Worm (Caenorhabditis elegans) whole organism, L2 larva: ENCODE results near the gene pah-1.

Experiments used
- Y55F3AM.14 ChIP-seq: fragments of 200-800 bp; sonication (Bioruptor generic); optimal IDR thresholded peaks from 2 replicates; lab custom pipeline; 2018; ENCODE audit warnings: mild to moderate bottlenecking, missing genetic modification characterization, missing compliant biosample characterization
- ZK546.5 ChIP-seq: sonication (generic microtip); optimal IDR thresholded peaks from 2 replicates; lab custom pipeline; 2017; ENCODE audit warnings: missing biosample characterization, missing genetic modification characterization
- ama-1 ChIP-seq: fragments of 150-350 bp; optimal IDR thresholded peaks from 2 replicates; lab custom pipeline; 2018; ENCODE audit warnings: inconsistent platforms
- ceh-16 ChIP-seq: fragments of 150-350 bp; optimal IDR thresholded peaks from 2 replicates; lab custom pipeline; 2014; ENCODE audit warnings: missing biosample characterization, missing genetic modification characterization
- ceh-82 ChIP-seq: fragments of 150-350 bp; optimal IDR thresholded peaks from 2 replicates; lab custom pipeline; 2014; ENCODE audit warnings: missing biosample characterization, missing genetic modification characterization
- crh-2 ChIP-seq: sonication (generic microtip); optimal IDR thresholded peaks from 2 replicates; lab custom pipeline; 2017; ENCODE audit warnings: missing biosample characterization, missing genetic modification characterization
- dmd-4 ChIP-seq: sonication (generic microtip); optimal IDR thresholded peaks from 2 replicates; lab custom pipeline; 2017; ENCODE audit warnings: missing biosample characterization, missing genetic modification characterization
- egl-27 ChIP-seq: sonication (generic microtip); optimal IDR thresholded peaks from 3 replicates; lab custom pipeline; 2017; ENCODE audit warnings: missing biosample characterization, missing genetic modification reagents, missing genetic modification characterization
- elt-1 ChIP-seq: fragments of 150-350 bp; optimal IDR thresholded peaks from 2 replicates; lab custom pipeline; 2014; ENCODE audit warnings: missing biosample characterization, missing genetic modification characterization
- lin-13 ChIP-seq: fragments of 150-350 bp; optimal IDR thresholded peaks from 2 replicates; lab custom pipeline; 2014; ENCODE audit warnings: missing biosample characterization, missing genetic modification reagents, missing genetic modification characterization
- lsy-2 ChIP-seq, 2 experiments: fragments of 150-350 bp in 1 of 2; sonication (generic microtip) in 1 of 2; optimal IDR thresholded peaks; 2 replicates each; lab custom pipeline; 2014 to 2017; ENCODE audit warnings: missing biosample characterization in 2 of 2, missing genetic modification characterization in 2 of 2
- mab-5 ChIP-seq: fragments of 150-350 bp; optimal IDR thresholded peaks from 2 replicates; lab custom pipeline; 2014; ENCODE audit warnings: missing biosample characterization, missing genetic modification characterization
- nhr-11 ChIP-seq: fragments of 150-350 bp; optimal IDR thresholded peaks from 2 replicates; lab custom pipeline; 2014; ENCODE audit warnings: missing biosample characterization, missing genetic modification characterization
- nhr-12 ChIP-seq: fragments of 150-350 bp; optimal IDR thresholded peaks from 2 replicates; lab custom pipeline; 2014; ENCODE audit warnings: missing biosample characterization, missing genetic modification characterization
- nhr-129 ChIP-seq: fragments of 150-350 bp; optimal IDR thresholded peaks from 2 replicates; lab custom pipeline; 2014; ENCODE audit warnings: missing biosample characterization, missing genetic modification characterization
- nhr-21 ChIP-seq: fragments of 150-350 bp; optimal IDR thresholded peaks from 2 replicates; lab custom pipeline; 2014; ENCODE audit warnings: missing biosample characterization, missing genetic modification characterization
- nhr-23 ChIP-seq: fragments of 150-350 bp; optimal IDR thresholded peaks from 2 replicates; lab custom pipeline; 2014; ENCODE audit warnings: missing biosample characterization, missing genetic modification reagents, missing genetic modification characterization
- nhr-25 ChIP-seq: fragments of 150-350 bp; sonication (generic microtip); optimal IDR thresholded peaks from 3 replicates; lab custom pipeline; 2014; ENCODE audit warnings: missing biosample characterization, missing genetic modification characterization
- nhr-77 ChIP-seq: fragments of 150-350 bp; optimal IDR thresholded peaks from 2 replicates; lab custom pipeline; 2014; ENCODE audit warnings: missing biosample characterization, missing genetic modification characterization
- peb-1 ChIP-seq: fragments of 150-350 bp; optimal IDR thresholded peaks from 2 replicates; lab custom pipeline; 2014; ENCODE audit warnings: missing biosample characterization, missing genetic modification characterization
- sem-4 ChIP-seq: fragments of 150-350 bp; optimal IDR thresholded peaks from 2 replicates; lab custom pipeline; 2014; ENCODE audit warnings: missing biosample characterization, missing genetic modification reagents, missing genetic modification characterization
- sma-9 ChIP-seq, 2 experiments: fragments of 150-350 bp in 1 of 2; sonication (generic microtip) in 1 of 2; optimal IDR thresholded peaks; 2 replicates each; lab custom pipeline; 2014 to 2016; ENCODE audit warnings: missing genetic modification characterization in 2 of 2, mild to moderate bottlenecking in 1 of 2, missing biosample characterization in 1 of 2, missing compliant biosample characterization in 1 of 2, missing genetic modification reagents in 1 of 2, moderate library complexity in 1 of 2
- unc-39 ChIP-seq: fragments of 150-350 bp; optimal IDR thresholded peaks from 2 replicates; lab custom pipeline; 2014; ENCODE audit warnings: missing biosample characterization, missing genetic modification characterization
- unc-62 ChIP-seq: fragments of 150-350 bp; optimal IDR thresholded peaks from 2 replicates; lab custom pipeline; 2014; ENCODE audit warnings: missing biosample characterization, missing genetic modification reagents, missing genetic modification characterization
- ztf-1 ChIP-seq: fragments of 200-800 bp; sonication (Bioruptor generic); conservative IDR thresholded peaks from 2 replicates; pipeline ENCODE4 v1.3.6; 2022; ENCODE audit warnings: missing genetic modification characterization, missing compliant biosample characterization
- ztf-4 ChIP-seq: fragments of 150-350 bp; optimal IDR thresholded peaks from 2 replicates; lab custom pipeline; 2014; ENCODE audit warnings: missing biosample characterization, missing genetic modification characterization

Gene pah-1

DNA sequence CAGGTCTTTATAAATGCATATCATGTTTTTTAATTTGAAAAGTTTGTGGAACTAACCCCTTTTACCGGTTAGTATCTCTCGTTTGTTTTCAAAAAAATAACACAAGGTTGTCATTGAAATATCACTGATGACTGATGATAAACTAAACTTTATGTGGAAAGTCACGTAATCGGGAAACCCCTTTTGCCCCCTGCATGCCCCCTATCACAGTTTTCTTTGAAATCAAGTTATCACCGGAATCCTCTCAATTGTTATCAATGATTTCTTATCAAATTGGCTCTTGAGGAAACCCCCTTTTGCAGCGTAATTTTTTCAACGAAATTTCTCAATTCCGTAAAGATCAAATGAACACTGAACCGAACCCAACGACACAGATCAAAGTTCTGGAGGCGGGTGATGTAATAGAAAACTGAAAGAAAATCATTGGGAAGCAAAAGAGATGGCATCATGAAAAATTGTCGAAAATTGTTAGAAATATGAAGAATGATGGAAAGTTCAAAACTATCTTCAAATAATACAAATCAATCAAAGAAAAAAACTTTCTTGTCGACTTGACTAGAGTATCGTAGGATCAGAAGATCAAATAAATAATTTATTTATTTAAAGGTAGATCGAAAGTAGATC lies 26.4 kb downstream of the pah-1 start (continued):
- no peak for TF ChIP-seq nhr-23 (tag; lab: Kevin White, UChicago)
- TF ChIP-seq lsy-2 (tag; optimal IDR thresholded peaks at IDR 0.05; lab: Kevin White, UChicago), result peak in 1 of 2 experiments; percentile 40
- TF ChIP-seq sma-9 (GFP tag; optimal IDR thresholded peaks at IDR 0.05; lab: Kevin White, UChicago), result peak; percentile 99
- TF ChIP-seq sma-9 (tag; optimal IDR thresholded peaks at IDR 0.05; lab: Kevin White, UChicago), result no peak
- TF ChIP-seq lin-13, result peak; percentile 5

DNA sequence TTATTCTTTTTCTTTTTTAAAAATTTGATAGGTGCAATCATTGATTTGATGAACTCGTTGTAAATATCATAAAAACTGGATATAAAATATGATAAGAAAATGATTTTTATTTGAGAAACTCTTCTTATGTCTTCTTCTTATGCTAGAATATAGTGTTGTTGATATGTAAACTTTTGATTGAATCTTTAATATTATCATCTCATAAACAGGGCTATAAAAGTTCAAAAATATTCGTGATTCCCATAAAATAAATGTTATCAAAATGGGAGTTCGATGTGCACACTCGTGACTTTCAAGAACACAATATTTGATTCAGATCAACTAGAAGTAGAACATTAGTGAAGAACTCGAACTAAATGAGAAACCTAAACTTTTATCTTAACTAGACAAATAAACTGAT lies 27.8 kb downstream of the pah-1 start:
- TF ChIP-seq crh-2 (peak; percentile 35), lin-13 (peak; percentile 10), dmd-4 (tag; lab: Kevin White, UChicago) (no peak), sma-9 (GFP tag; optimal IDR thresholded peaks at IDR 0.05; lab: Kevin White, UChicago) (peak; percentile 73), sma-9 (tag; optimal IDR thresholded peaks at IDR 0.05; lab: Kevin White, UChicago) (no peak), ztf-4 (tag; lab: Kevin White, UChicago) (peak; percentile 3), lsy-2 (tag; optimal IDR thresholded peaks at IDR 0.05; lab: Kevin White, UChicago) (no peak)
- TF ChIP-seq, all 48 proteins: peak for 4

DNA sequence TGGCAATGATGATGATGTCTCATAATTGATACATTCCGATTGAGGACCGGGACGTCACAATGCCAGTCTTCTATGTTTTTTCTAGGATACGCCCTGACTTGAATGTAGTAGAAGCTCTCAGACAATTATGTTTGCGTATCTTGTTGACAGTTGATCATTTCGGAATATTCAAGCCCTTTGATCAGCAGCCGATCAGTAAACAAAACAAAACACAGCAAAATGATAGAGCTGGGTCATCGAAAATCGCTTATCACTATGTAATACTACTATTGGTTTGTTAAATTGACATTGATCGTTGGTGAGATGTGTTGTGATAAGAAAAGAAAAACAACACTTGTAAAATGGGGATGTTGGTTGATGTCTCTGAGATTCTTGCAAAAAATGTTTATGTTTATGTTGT lies 28.6 kb downstream of the pah-1 start:
- TF ChIP-seq egl-27 (tag; lab: Kevin White, UChicago), result no peak
- no peak for TF ChIP-seq ZK546.5 (tag; lab: Kevin White, UChicago)
- no peak for TF ChIP-seq dmd-4 (tag; lab: Kevin White, UChicago)
- no peak for TF ChIP-seq Y55F3AM.14

DNA sequence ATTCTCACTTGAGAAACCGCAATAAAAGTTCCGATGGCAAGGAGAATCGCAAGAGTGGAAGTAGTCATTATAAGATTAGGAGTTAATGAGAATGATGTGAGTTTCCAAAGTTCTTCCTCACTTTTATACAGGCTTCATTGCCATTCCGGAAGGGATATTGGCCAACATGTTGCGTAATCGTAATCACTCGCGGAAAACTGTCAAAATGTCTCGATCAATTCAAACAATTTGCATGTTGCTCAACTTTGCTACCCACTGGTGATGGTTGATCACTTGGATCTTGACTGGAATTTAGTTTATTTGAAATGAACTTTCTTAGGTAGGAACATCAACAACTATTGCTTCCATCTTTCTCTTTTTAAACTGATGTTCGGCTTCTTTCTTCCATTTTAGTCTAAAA lies 29.3 kb downstream of the pah-1 start, which contains the start of gene idpb-4:
Gene idpb-4 (minus strand): TSS at position 101 of the 400 bp plus-strand sequence.
- TF ChIP-seq ztf-4 (tag; lab: Kevin White, UChicago), result no peak
- no peak for TF ChIP-seq nhr-23 (tag; lab: Kevin White, UChicago)
- no peak for TF ChIP-seq crh-2
- no peak for TF ChIP-seq unc-62
- no peak for TF ChIP-seq ceh-82
- TF ChIP-seq nhr-21 (tag; lab: Kevin White, UChicago), result no peak
- no peak for TF ChIP-seq mab-5 (tag; lab: Kevin White, UChicago)
- no peak for TF ChIP-seq elt-1 (tag; lab: Kevin White, UChicago)
- TF ChIP-seq sem-4, result no peak
- no peak for TF ChIP-seq ama-1 (lab: Kevin White, UChicago)
- TF ChIP-seq ztf-1 (GFP tag; lab: Robert Waterston, UW), result no peak
- TF ChIP-seq nhr-25 (tag; lab: Kevin White, UChicago), result no peak
- TF ChIP-seq dmd-4 (tag; lab: Kevin White, UChicago), result no peak
- no peak for TF ChIP-seq ceh-16 (tag; lab: Kevin White, UChicago)
- no peak for TF ChIP-seq Y55F3AM.14
- TF ChIP-seq unc-39 (tag; lab: Kevin White, UChicago), result no peak
- no peak for TF ChIP-seq ZK546.5 (tag; lab: Kevin White, UChicago)
- TF ChIP-seq nhr-129 (tag; lab: Kevin White, UChicago), result no peak

DNA sequence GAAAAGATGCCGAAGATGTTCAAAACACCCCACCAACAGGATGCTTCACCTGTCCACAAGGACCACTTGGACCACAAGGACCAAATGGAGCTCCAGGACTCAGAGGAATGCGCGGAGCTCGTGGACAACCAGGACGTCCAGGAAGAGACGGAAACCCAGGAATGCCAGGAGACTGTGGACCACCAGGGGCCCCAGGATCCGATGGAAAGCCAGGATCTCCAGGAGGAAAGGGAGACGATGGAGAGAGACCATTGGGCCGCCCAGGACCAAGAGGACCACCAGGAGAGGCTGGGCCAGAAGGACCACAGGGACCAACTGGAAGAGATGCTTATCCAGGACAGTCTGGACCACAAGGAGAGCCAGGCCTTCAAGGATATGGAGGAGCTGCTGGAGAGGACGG lies 33.2 kb downstream of the pah-1 start:
- TF ChIP-seq nhr-23 (tag; lab: Kevin White, UChicago), result no peak
- no peak for TF ChIP-seq nhr-11 (tag; lab: Kevin White, UChicago)
- TF ChIP-seq ztf-1 (GFP tag; lab: Robert Waterston, UW), result no peak
- TF ChIP-seq peb-1 (tag; lab: Kevin White, UChicago), result no peak
- TF ChIP-seq nhr-12 (tag; lab: Kevin White, UChicago), result no peak
- no peak for TF ChIP-seq nhr-77 (tag; lab: Kevin White, UChicago)
- TF ChIP-seq, all 48 proteins: peak for 0

DNA sequence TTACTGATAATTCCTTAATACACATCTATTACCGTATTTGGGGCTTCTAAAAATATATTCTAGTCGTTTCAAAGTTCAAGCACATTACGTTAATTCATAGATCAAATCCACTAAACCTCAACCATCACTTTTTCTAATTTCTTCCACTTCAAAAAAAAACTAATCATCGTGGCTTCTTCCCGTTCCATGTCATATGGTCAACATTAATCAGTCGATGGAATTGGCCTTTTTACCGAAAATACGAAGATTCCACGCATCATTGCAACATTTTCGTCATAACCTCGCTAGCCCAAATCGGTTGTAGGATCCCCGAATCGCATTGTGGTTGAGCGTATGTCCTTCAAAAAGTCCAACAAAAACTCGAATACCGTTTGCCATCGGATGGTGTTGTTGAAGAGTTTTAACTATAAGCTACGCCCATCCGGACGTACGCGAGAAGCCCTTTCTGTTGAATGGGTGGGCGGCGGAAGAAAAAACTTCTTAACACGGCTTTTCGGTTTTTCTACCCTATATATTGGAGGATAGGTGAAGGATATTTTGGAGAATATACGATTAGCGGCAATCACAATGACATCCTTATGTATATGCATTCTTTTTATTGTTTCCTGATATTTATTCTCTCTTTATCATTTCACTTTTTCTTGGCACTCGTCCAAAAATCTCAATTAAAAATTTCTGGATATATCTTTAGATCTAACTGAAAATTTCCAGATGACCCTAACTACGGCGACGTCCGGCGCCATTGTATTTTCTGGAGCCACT lies 34.3 kb downstream of the pah-1 start, which contains the start of gene rol-6:
Gene rol-6 (plus strand): TSS at position 712 of the 762 bp plus-strand sequence.
- no peak for TF ChIP-seq nhr-77 (tag; lab: Kevin White, UChicago)
- peak; percentile 10 for TF ChIP-seq nhr-21 (tag; lab: Kevin White, UChicago)
